Worm (Caenorhabditis elegans): ENCODE measurements around the gene nhr-254.

DNA sequence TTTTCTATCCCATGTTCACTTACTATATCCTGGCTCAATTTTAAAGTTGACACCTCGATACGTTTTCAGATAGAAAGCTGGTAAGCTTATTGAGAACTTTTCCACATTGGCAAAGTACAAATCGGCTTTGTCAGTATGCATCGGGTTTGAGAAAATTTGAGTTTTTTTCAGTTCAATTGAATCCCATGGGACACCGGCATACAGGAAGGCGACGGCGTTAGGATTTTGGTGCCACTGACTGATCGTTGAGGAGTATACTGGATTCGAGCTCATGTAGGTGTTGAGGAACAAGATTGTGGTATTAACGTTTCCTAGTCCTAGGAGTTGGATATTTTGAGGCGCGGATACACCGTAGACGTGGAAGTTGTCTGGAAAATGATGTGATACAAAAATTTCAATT, 20.4 kb downstream of the nhr-254 start:
- TF ChIP-seq hlh-15 (tag; optimal IDR thresholded peaks at IDR 0.05) = no peak
- no peak for TF ChIP-seq sox-2 (GFP tag; IDR thresholded peaks at IDR 0.05)
- no peak for TF ChIP-seq ceh-14 (tag; optimal IDR thresholded peaks at IDR 0.05)
- TF ChIP-seq dve-1 (tag; optimal IDR thresholded peaks at IDR 0.05) = no peak
- no peak for TF ChIP-seq ama-1 (optimal IDR thresholded peaks at IDR 0.05)
- no peak for TF ChIP-seq nhr-11 (tag; optimal IDR thresholded peaks at IDR 0.05)
- TF ChIP-seq lin-11 (tag; optimal IDR thresholded peaks at IDR 0.05) = no peak
- TF ChIP-seq ceh-48 (tag; optimal IDR thresholded peaks at IDR 0.05) = no peak
- TF ChIP-seq ceh-9 (tag; optimal IDR thresholded peaks at IDR 0.05) = no peak
- no peak for TF ChIP-seq pqm-1 (tag; optimal IDR thresholded peaks at IDR 0.05)
